Fruit fly (Drosophila melanogaster) whole organism, prepupa: Measurements from ENCODE around the gene Strip.

Experiments
- Blimp-1 ChIP-seq: fragments of 200-800 bp; sonication (Bioruptor generic); optimal IDR thresholded peaks from 3 replicates; lab custom pipeline; 2017; ENCODE audit warnings: missing biosample characterization, missing genetic modification characterization, mild to moderate bottlenecking, moderate library complexity, missing genetic modification reagents
- CG10631 ChIP-seq: fragments of 200-800 bp; sonication (Bioruptor generic); optimal IDR thresholded peaks from 2 replicates; lab custom pipeline; 2016; ENCODE audit warnings: missing biosample characterization, missing genetic modification characterization
- CG11294 ChIP-seq: fragments of 200-800 bp; sonication (Bioruptor generic); IDR thresholded peaks from 2 replicates; pipeline ENCODE4 v1.3.6; 2022; ENCODE audit warnings: missing biosample characterization, missing genetic modification characterization
- CG11902 ChIP-seq: fragments of 200-800 bp; sonication (Bioruptor generic); optimal IDR thresholded peaks from 3 replicates; lab custom pipeline; 2016; ENCODE audit warnings: missing biosample characterization, missing genetic modification characterization
- CG15336 ChIP-seq: fragments of 200-800 bp; sonication (Bioruptor generic); IDR thresholded peaks from 2 replicates; pipeline ENCODE4 v1.3.6; 2022; ENCODE audit warnings: missing biosample characterization, missing genetic modification characterization
- CG16779 ChIP-seq: fragments of 200-800 bp; sonication (Bioruptor generic); optimal IDR thresholded peaks from 3 replicates; lab custom pipeline; 2017; ENCODE audit warnings: missing biosample characterization, mild to moderate bottlenecking, missing genetic modification characterization
- CG3032 ChIP-seq: fragments of 200-800 bp; optimal IDR thresholded peaks from 2 replicates; lab custom pipeline; 2019; ENCODE audit warnings: missing biosample characterization, mild to moderate bottlenecking, missing genetic modification characterization, moderate library complexity
- CG31627 ChIP-seq: fragments of 200-800 bp; sonication (Bioruptor generic); optimal IDR thresholded peaks from 3 replicates; lab custom pipeline; 2016; ENCODE audit warnings: missing biosample characterization, missing genetic modification characterization
- CG32006 ChIP-seq: fragments of 200-800 bp; sonication (Bioruptor generic); optimal IDR thresholded peaks from 3 replicates; lab custom pipeline; 2017; ENCODE audit warnings: missing biosample characterization, mild to moderate bottlenecking, missing genetic modification characterization
- CG34406 ChIP-seq: fragments of 200-800 bp; sonication (Bioruptor generic); optimal IDR thresholded peaks from 3 replicates; lab custom pipeline; 2016; ENCODE audit warnings: missing biosample characterization, missing genetic modification characterization
- CG6163 ChIP-seq: fragments of 200-800 bp; sonication (Bioruptor generic); IDR thresholded peaks from 3 replicates; pipeline ENCODE4 v1.3.6; 2022; ENCODE audit warnings: missing biosample characterization, missing genetic modification characterization
- CG6792 ChIP-seq: fragments of 200-800 bp; sonication (Bioruptor generic); optimal IDR thresholded peaks from 3 replicates; lab custom pipeline; 2016; ENCODE audit warnings: missing biosample characterization, missing genetic modification characterization
- CG6854 ChIP-seq: fragments of 200-800 bp; sonication (Bioruptor generic); optimal IDR thresholded peaks from 2 replicates; lab custom pipeline; 2017; ENCODE audit warnings: missing biosample characterization, mild to moderate bottlenecking, missing genetic modification characterization
- CG7368 ChIP-seq: fragments of 200-800 bp; sonication (Bioruptor generic); optimal IDR thresholded peaks from 3 replicates; lab custom pipeline; 2016; ENCODE audit warnings: missing biosample characterization, missing genetic modification characterization
- CG8119 ChIP-seq: fragments of 200-800 bp; sonication (Bioruptor generic); IDR thresholded peaks from 3 replicates; pipeline ENCODE4 v1.3.6; 2022; ENCODE audit warnings: missing biosample characterization, missing genetic modification characterization
- CG8632 ChIP-seq: fragments of 200-800 bp; sonication (Bioruptor generic); optimal IDR thresholded peaks from 3 replicates; lab custom pipeline; 2016; ENCODE audit warnings: missing biosample characterization, missing genetic modification characterization
- Eip78C ChIP-seq: fragments of 200-800 bp; sonication (Bioruptor generic); peaks from one replicate; lab custom pipeline; 2016; ENCODE audit warnings: missing biosample characterization, missing genetic modification characterization
- Eip93F ChIP-seq: fragments of 200-800 bp; sonication (Bioruptor generic); optimal IDR thresholded peaks from 2 replicates; lab custom pipeline; 2016; ENCODE audit warnings: missing biosample characterization, mild to moderate bottlenecking, missing genetic modification characterization
- Ets21C ChIP-seq: fragments of 200-800 bp; sonication (Bioruptor generic); optimal IDR thresholded peaks from 3 replicates; lab custom pipeline; 2016; ENCODE audit warnings: missing biosample characterization, missing genetic modification characterization
- Ets96B ChIP-seq: fragments of 200-800 bp; optimal IDR thresholded peaks from 2 replicates; lab custom pipeline; 2019; ENCODE audit warnings: missing biosample characterization, mild to moderate bottlenecking, missing genetic modification characterization, moderate library complexity
- Hr38 ChIP-seq: sonication (Bioruptor generic); optimal IDR thresholded peaks from 2 replicates; lab custom pipeline; 2016; ENCODE audit warnings: missing biosample characterization, missing genetic modification characterization
- Hr39 ChIP-seq: fragments of 200-800 bp; sonication (Bioruptor generic); optimal IDR thresholded peaks from 2 replicates; lab custom pipeline; 2016; ENCODE audit warnings: missing biosample characterization, missing genetic modification characterization
- Hr4 ChIP-seq: fragments of 200-800 bp; sonication (Bioruptor generic); optimal IDR thresholded peaks from 3 replicates; lab custom pipeline; 2016; ENCODE audit warnings: missing biosample characterization, missing genetic modification characterization
- Lpt ChIP-seq: fragments of 200-800 bp; sonication (Bioruptor generic); optimal IDR thresholded peaks from 3 replicates; lab custom pipeline; 2016; ENCODE audit warnings: missing biosample characterization, missing genetic modification characterization
- OdsH ChIP-seq: fragments of 200-800 bp; sonication (Bioruptor generic); optimal IDR thresholded peaks from 3 replicates; lab custom pipeline; 2016; ENCODE audit warnings: missing biosample characterization, missing genetic modification characterization
- Smox ChIP-seq: fragments of 200-800 bp; sonication (Bioruptor generic); optimal IDR thresholded peaks from 3 replicates; lab custom pipeline; 2016; ENCODE audit warnings: missing biosample characterization, missing genetic modification characterization
- Sox14 ChIP-seq: fragments of 200-800 bp; sonication (Bioruptor generic); optimal IDR thresholded peaks from 3 replicates; lab custom pipeline; 2016; ENCODE audit warnings: missing biosample characterization, missing genetic modification characterization
- Sox15 ChIP-seq: fragments of 200-800 bp; sonication (Bioruptor generic); optimal IDR thresholded peaks from 3 replicates; lab custom pipeline; 2016; ENCODE audit warnings: missing biosample characterization, missing genetic modification characterization
- achi ChIP-seq: fragments of 200-800 bp; sonication (Bioruptor generic); optimal IDR thresholded peaks from 3 replicates; lab custom pipeline; 2016; ENCODE audit warnings: missing biosample characterization, missing genetic modification characterization
- eg ChIP-seq: fragments of 200-800 bp; sonication (Bioruptor generic); IDR thresholded peaks from 3 replicates; pipeline ENCODE4 v1.3.6; 2022; ENCODE audit warnings: missing biosample characterization, missing genetic modification characterization
- esn ChIP-seq: fragments of 200-800 bp; sonication (Bioruptor generic); optimal IDR thresholded peaks from 2 replicates; lab custom pipeline; 2016; ENCODE audit warnings: missing biosample characterization, mild to moderate bottlenecking, missing genetic modification characterization, moderate library complexity
- fd59A ChIP-seq: fragments of 200-800 bp; sonication (Bioruptor generic); optimal IDR thresholded peaks from 2 replicates; lab custom pipeline; 2017; ENCODE audit warnings: missing biosample characterization, mild to moderate bottlenecking, missing genetic modification characterization, missing genetic modification reagents
- fd85E ChIP-seq: fragments of 200-800 bp; sonication (Bioruptor generic); optimal IDR thresholded peaks from 3 replicates; lab custom pipeline; 2016; ENCODE audit warnings: missing biosample characterization, missing genetic modification characterization
- fkh ChIP-seq: fragments of 200-800 bp; sonication (Bioruptor generic); optimal IDR thresholded peaks from 3 replicates; lab custom pipeline; 2017; ENCODE audit warnings: missing biosample characterization, mild to moderate bottlenecking, missing genetic modification characterization, moderate library complexity
- pdm3 ChIP-seq: fragments of 200-800 bp; sonication (Bioruptor generic); optimal IDR thresholded peaks from 3 replicates; lab custom pipeline; 2016; ENCODE audit warnings: missing biosample characterization, missing genetic modification characterization
- salr ChIP-seq, 2 experiments: fragments of 200-800 bp; sonication (Bioruptor generic); optimal IDR thresholded peaks; 3 replicates each; lab custom pipeline; 2016 to 2018; ENCODE audit warnings: missing biosample characterization in 2 of 2, missing genetic modification characterization in 2 of 2, mild to moderate bottlenecking in 1 of 2
- svp ChIP-seq: fragments of 200-800 bp; sonication (Bioruptor generic); peaks from one replicate; lab custom pipeline; 2016; ENCODE audit warnings: missing biosample characterization, missing genetic modification characterization
- topi ChIP-seq: fragments of 200-800 bp; sonication (Bioruptor generic); optimal IDR thresholded peaks from 3 replicates; lab custom pipeline; 2016; ENCODE audit warnings: missing biosample characterization, missing genetic modification characterization
- vri ChIP-seq: fragments of 200-800 bp; sonication (Bioruptor generic); optimal IDR thresholded peaks from 3 replicates; lab custom pipeline; 2016; ENCODE audit warnings: missing biosample characterization, mild to moderate bottlenecking, missing genetic modification characterization

The Strip gene

dm6 chr3L:3377965-3378292, 49.3 kb upstream of the Strip start, which contains the start of gene Ids (continued):
- TF ChIP-seq CG6163 (GFP tag; lab: Robert Waterston, UW) (peak; percentile 83), vri (GFP tag; lab: Kevin White, UChicago) (peak; percentile 70), eg (peak; percentile 81), Sox15 (peak; percentile 47), OdsH (no peak), CG32006 (no peak), Hr39 (GFP tag; lab: Kevin White, UChicago) (peak; percentile 78), CG6792 (peak; percentile 80), CG3032 (tag; lab: Kevin White, UChicago) (peak; percentile 66), CG8119 (GFP tag; lab: Robert Waterston, UW) (peak; percentile 80), Lpt (GFP tag; lab: Kevin White, UChicago) (peak; percentile 54), CG15336 (GFP tag; lab: Robert Waterston, UW) (peak; percentile 85), Eip78C (GFP tag; lab: Kevin White, UChicago) (peak; percentile 94), pdm3 (GFP tag; lab: Kevin White, UChicago) (no peak), CG11294 (GFP tag; lab: Robert Waterston, UW) (peak; percentile 51), achi (peak; percentile 64)

- TF ChIP-seq CG31627 (GFP tag; lab: Kevin White, UChicago): no peak
- no peak for TF ChIP-seq achi
- no peak for TF ChIP-seq Eip93F (GFP tag; lab: Kevin White, UChicago)
- no peak for TF ChIP-seq Ets21C (GFP tag; lab: Kevin White, UChicago)
- no peak for TF ChIP-seq CG7368
- TF ChIP-seq fd85E (GFP tag; lab: Kevin White, UChicago): no peak
- TF ChIP-seq Lpt (GFP tag; lab: Kevin White, UChicago): no peak
- no peak for TF ChIP-seq CG8632
- TF ChIP-seq Hr38 (GFP tag; lab: Kevin White, UChicago): no peak
- TF ChIP-seq Hr4 (GFP tag; lab: Kevin White, UChicago): no peak
- no peak for TF ChIP-seq CG34406 (GFP tag; lab: Kevin White, UChicago)
Measured at dm6 chr3L:3377247-3377964, 48.7 kb upstream of the Strip start.

- TF ChIP-seq Sox14 (GFP tag; lab: Kevin White, UChicago) (peak; percentile 90), CG11902 (GFP tag; lab: Kevin White, UChicago) (no peak)
Measured at dm6 chr3L:3376551-3376950, 47.9 kb upstream of the Strip start, which contains the start of gene CG12012. TSS of gene CG12012 (plus strand) at chr3L:3376757.

dm6 chr3L:3373994-3374623, 45.4 kb upstream of the Strip start, which contains the start of the genes Ythdc1 and CG12010:
TSS of gene Ythdc1 (minus strand) at chr3L:3374170.
TSS of gene CG12010 (plus strand) at chr3L:3374282.
- TF ChIP-seq CG3032 (tag; lab: Kevin White, UChicago): peak; percentile 20
- TF ChIP-seq Ets21C (GFP tag; lab: Kevin White, UChicago): no peak
- TF ChIP-seq Ets96B (tag; lab: Kevin White, UChicago): no peak
- peak; percentile 83 for TF ChIP-seq fkh (GFP tag; lab: Kevin White, UChicago)
- no peak for TF ChIP-seq CG34406 (GFP tag; lab: Kevin White, UChicago)
- TF ChIP-seq CG11294 (GFP tag; lab: Robert Waterston, UW): no peak
- TF ChIP-seq svp (GFP tag; lab: Kevin White, UChicago): peak; percentile 52
- no peak for TF ChIP-seq CG15336 (GFP tag; lab: Robert Waterston, UW)

- TF ChIP-seq fd59A (GFP tag; lab: Kevin White, UChicago): no peak
- TF ChIP-seq CG16779 (tag; lab: Kevin White, UChicago): no peak
- no peak for TF ChIP-seq CG6854 (GFP tag; lab: Kevin White, UChicago)
- no peak for TF ChIP-seq CG32006
- no peak for TF ChIP-seq Smox (GFP tag; lab: Kevin White, UChicago)
- TF ChIP-seq topi (GFP tag; lab: Kevin White, UChicago): no peak
- no peak for TF ChIP-seq esn (GFP tag; lab: Kevin White, UChicago)
- TF ChIP-seq CG6163 (GFP tag; lab: Robert Waterston, UW): no peak
- TF ChIP-seq CG10631 (GFP tag; lab: Kevin White, UChicago): no peak
- TF ChIP-seq CG6792: no peak
- no peak for TF ChIP-seq salr (GFP tag; optimal IDR thresholded peaks at IDR 0.05; lab: Kevin White, UChicago)
- no peak for TF ChIP-seq CG15336 (GFP tag; lab: Robert Waterston, UW)
- no peak for TF ChIP-seq Blimp-1 (GFP tag; lab: Kevin White, UChicago)
- TF ChIP-seq Eip78C (GFP tag; lab: Kevin White, UChicago): no peak
- TF ChIP-seq, all 60 proteins: peak for 0
Measured at dm6 chr3L:3369256-3369655, 40.6 kb upstream of the Strip start, which contains the start of gene Drs. TSS of gene Drs (plus strand) at chr3L:3369556.
